Worm (Caenorhabditis elegans) whole organism, L2 larva: Measurements from ENCODE around the gene bnc-1.
A peak's percentile ranks its signal among the peaks of the same experiment; 100 is the strongest.

Experiments used
- C34F6.9 ChIP-seq: fragments of 150-350 bp; optimal IDR thresholded peaks from 2 replicates; lab custom pipeline; 2014; ENCODE audit warnings: missing biosample characterization, missing genetic modification characterization
- F13H6.1 ChIP-seq: sonication (generic microtip); optimal IDR thresholded peaks from 2 replicates; lab custom pipeline; 2016; ENCODE audit warnings: missing genetic modification characterization, missing compliant biosample characterization
- R02D3.7 ChIP-seq: fragments of 150-350 bp; optimal IDR thresholded peaks from 2 replicates; lab custom pipeline; 2014; ENCODE audit warnings: missing biosample characterization, missing genetic modification characterization
- Y55F3AM.14 ChIP-seq: fragments of 200-800 bp; sonication (Bioruptor generic); optimal IDR thresholded peaks from 2 replicates; lab custom pipeline; 2018; ENCODE audit warnings: mild to moderate bottlenecking, missing genetic modification characterization, missing compliant biosample characterization
- ZK546.5 ChIP-seq: sonication (generic microtip); optimal IDR thresholded peaks from 2 replicates; lab custom pipeline; 2017; ENCODE audit warnings: missing biosample characterization, missing genetic modification characterization
- alr-1 ChIP-seq: fragments of 150-350 bp; optimal IDR thresholded peaks from 2 replicates; lab custom pipeline; 2014; ENCODE audit warnings: missing biosample characterization, missing genetic modification characterization
- aly-2 ChIP-seq: fragments of 150-350 bp; optimal IDR thresholded peaks from 2 replicates; lab custom pipeline; 2014; ENCODE audit warnings: missing biosample characterization, missing genetic modification characterization
- ama-1 ChIP-seq: fragments of 150-350 bp; optimal IDR thresholded peaks from 2 replicates; lab custom pipeline; 2018; ENCODE audit warnings: inconsistent platforms
- blmp-1 ChIP-seq: sonication (generic microtip); optimal IDR thresholded peaks from 2 replicates; lab custom pipeline; 2017; ENCODE audit warnings: missing genetic modification characterization, mild to moderate bottlenecking, missing compliant biosample characterization, antibody characterized with exemption, moderate library complexity; ENCODE audit not compliant: insufficient read depth
- ceh-16 ChIP-seq: fragments of 150-350 bp; optimal IDR thresholded peaks from 2 replicates; lab custom pipeline; 2014; ENCODE audit warnings: missing biosample characterization, missing genetic modification characterization
- ceh-82 ChIP-seq: fragments of 150-350 bp; optimal IDR thresholded peaks from 2 replicates; lab custom pipeline; 2014; ENCODE audit warnings: missing biosample characterization, missing genetic modification characterization
- crh-2 ChIP-seq: sonication (generic microtip); optimal IDR thresholded peaks from 2 replicates; lab custom pipeline; 2017; ENCODE audit warnings: missing biosample characterization, missing genetic modification characterization
- dmd-4 ChIP-seq: sonication (generic microtip); optimal IDR thresholded peaks from 2 replicates; lab custom pipeline; 2017; ENCODE audit warnings: missing biosample characterization, missing genetic modification characterization
- elt-1 ChIP-seq: fragments of 150-350 bp; optimal IDR thresholded peaks from 2 replicates; lab custom pipeline; 2014; ENCODE audit warnings: missing biosample characterization, missing genetic modification characterization
- elt-3 ChIP-seq: sonication (generic microtip); optimal IDR thresholded peaks from 2 replicates; lab custom pipeline; 2017; ENCODE audit warnings: missing biosample characterization, missing genetic modification characterization
- fos-1 ChIP-seq: fragments of 150-350 bp; optimal IDR thresholded peaks from 2 replicates; lab custom pipeline; 2014; ENCODE audit warnings: missing biosample characterization, missing genetic modification characterization
- gmeb-1 ChIP-seq: fragments of 150-350 bp; optimal IDR thresholded peaks from 2 replicates; lab custom pipeline; 2014; ENCODE audit warnings: missing biosample characterization, missing genetic modification characterization
- lin-11 ChIP-seq: fragments of 150-350 bp; sonication (generic microtip); optimal IDR thresholded peaks from 2 replicates; lab custom pipeline; 2014; ENCODE audit warnings: missing biosample characterization, missing genetic modification characterization, inconsistent platforms, mixed read lengths
- lin-13 ChIP-seq: fragments of 150-350 bp; optimal IDR thresholded peaks from 2 replicates; lab custom pipeline; 2014; ENCODE audit warnings: missing biosample characterization, missing genetic modification reagents, missing genetic modification characterization
- lin-39 ChIP-seq: fragments of 150-350 bp; optimal IDR thresholded peaks from 2 replicates; lab custom pipeline; 2014; ENCODE audit warnings: missing biosample characterization, missing genetic modification reagents, missing genetic modification characterization
- lsy-2 ChIP-seq, 2 experiments: fragments of 150-350 bp in 1 of 2; sonication (generic microtip) in 1 of 2; optimal IDR thresholded peaks; 2 replicates each; lab custom pipeline; 2014 to 2017; ENCODE audit warnings: missing biosample characterization in 2 of 2, missing genetic modification characterization in 2 of 2
- mbf-1 ChIP-seq: sonication (generic microtip); optimal IDR thresholded peaks from 2 replicates; lab custom pipeline; 2017; ENCODE audit warnings: missing biosample characterization, missing genetic modification characterization
- mdl-1 ChIP-seq, 2 experiments: fragments of 150-350 bp in 1 of 2; sonication (generic microtip) in 1 of 2; optimal IDR thresholded peaks; 2 replicates each; lab custom pipeline; 2017; ENCODE audit warnings: missing biosample characterization in 2 of 2, missing genetic modification characterization in 2 of 2
- nhr-10 ChIP-seq: sonication (generic microtip); optimal IDR thresholded peaks from 2 replicates; lab custom pipeline; 2017; ENCODE audit warnings: missing biosample characterization, missing genetic modification characterization
- nhr-11 ChIP-seq: fragments of 150-350 bp; optimal IDR thresholded peaks from 2 replicates; lab custom pipeline; 2014; ENCODE audit warnings: missing biosample characterization, missing genetic modification characterization
- nhr-12 ChIP-seq: fragments of 150-350 bp; optimal IDR thresholded peaks from 2 replicates; lab custom pipeline; 2014; ENCODE audit warnings: missing biosample characterization, missing genetic modification characterization
- nhr-129 ChIP-seq: fragments of 150-350 bp; optimal IDR thresholded peaks from 2 replicates; lab custom pipeline; 2014; ENCODE audit warnings: missing biosample characterization, missing genetic modification characterization
- nhr-21 ChIP-seq: fragments of 150-350 bp; optimal IDR thresholded peaks from 2 replicates; lab custom pipeline; 2014; ENCODE audit warnings: missing biosample characterization, missing genetic modification characterization
- nhr-23 ChIP-seq: fragments of 150-350 bp; optimal IDR thresholded peaks from 2 replicates; lab custom pipeline; 2014; ENCODE audit warnings: missing biosample characterization, missing genetic modification reagents, missing genetic modification characterization
- nhr-237 ChIP-seq: fragments of 150-350 bp; optimal IDR thresholded peaks from 2 replicates; lab custom pipeline; 2014; ENCODE audit warnings: missing biosample characterization, missing genetic modification characterization
- nhr-25 ChIP-seq: fragments of 150-350 bp; sonication (generic microtip); optimal IDR thresholded peaks from 3 replicates; lab custom pipeline; 2014; ENCODE audit warnings: missing biosample characterization, missing genetic modification characterization
- nhr-6 ChIP-seq: fragments of 150-350 bp; optimal IDR thresholded peaks from 2 replicates; lab custom pipeline; 2014; ENCODE audit warnings: missing biosample characterization, missing genetic modification characterization
- nhr-77 ChIP-seq: fragments of 150-350 bp; optimal IDR thresholded peaks from 2 replicates; lab custom pipeline; 2014; ENCODE audit warnings: missing biosample characterization, missing genetic modification characterization
- peb-1 ChIP-seq: fragments of 150-350 bp; optimal IDR thresholded peaks from 2 replicates; lab custom pipeline; 2014; ENCODE audit warnings: missing biosample characterization, missing genetic modification characterization
- sem-4 ChIP-seq: fragments of 150-350 bp; optimal IDR thresholded peaks from 2 replicates; lab custom pipeline; 2014; ENCODE audit warnings: missing biosample characterization, missing genetic modification reagents, missing genetic modification characterization
- sma-3 ChIP-seq: sonication (generic microtip); optimal IDR thresholded peaks from 2 replicates; lab custom pipeline; 2016; ENCODE audit warnings: missing genetic modification reagents, missing genetic modification characterization, missing compliant biosample characterization
- sma-9 ChIP-seq, 2 experiments: fragments of 150-350 bp in 1 of 2; sonication (generic microtip) in 1 of 2; optimal IDR thresholded peaks; 2 replicates each; lab custom pipeline; 2014 to 2016; ENCODE audit warnings: missing genetic modification characterization in 2 of 2, mild to moderate bottlenecking in 1 of 2, missing biosample characterization in 1 of 2, missing compliant biosample characterization in 1 of 2, missing genetic modification reagents in 1 of 2, moderate library complexity in 1 of 2
- snpc-4 ChIP-seq: fragments of 150-350 bp; optimal IDR thresholded peaks from 2 replicates; lab custom pipeline; 2014; ENCODE audit warnings: missing biosample characterization, missing genetic modification characterization
- unc-39 ChIP-seq: fragments of 150-350 bp; optimal IDR thresholded peaks from 2 replicates; lab custom pipeline; 2014; ENCODE audit warnings: missing biosample characterization, missing genetic modification characterization
- unc-55 ChIP-seq: fragments of 150-350 bp; sonication (generic microtip); optimal IDR thresholded peaks from 3 replicates; lab custom pipeline; 2014; ENCODE audit warnings: missing biosample characterization, missing genetic modification reagents, missing genetic modification characterization
- zag-1 ChIP-seq: fragments of 150-350 bp; optimal IDR thresholded peaks from 2 replicates; lab custom pipeline; 2014; ENCODE audit warnings: missing biosample characterization, missing genetic modification characterization
- ztf-1 ChIP-seq: fragments of 200-800 bp; sonication (Bioruptor generic); conservative IDR thresholded peaks from 2 replicates; pipeline ENCODE4 v1.3.6; 2022; ENCODE audit warnings: missing genetic modification characterization, missing compliant biosample characterization
- ztf-11 ChIP-seq: sonication (generic microtip); optimal IDR thresholded peaks from 2 replicates; lab custom pipeline; 2017; ENCODE audit warnings: missing biosample characterization, missing genetic modification characterization
- ztf-4 ChIP-seq: fragments of 150-350 bp; optimal IDR thresholded peaks from 2 replicates; lab custom pipeline; 2014; ENCODE audit warnings: missing biosample characterization, missing genetic modification characterization

The bnc-1 gene

ce11 chrV:12244980-12245742 is 31.7 kb downstream of the bnc-1 start, which contains the start of the genes T04H1.13, slfl-5 and rad-50:
Gene T04H1.13, minus strand, starts transcription at chrV:12245030.
Gene slfl-5, minus strand, starts transcription at chrV:12245044.
Gene rad-50, plus strand, starts transcription at chrV:12245646.
- TF ChIP-seq ZK546.5 (tag; lab: Kevin White, UChicago) (no peak), F13H6.1 (peak; percentile 33), nhr-129 (tag; lab: Kevin White, UChicago) (peak; percentile 32), sma-9 (GFP tag; optimal IDR thresholded peaks at IDR 0.05; lab: Kevin White, UChicago) (peak; percentile 17), sma-9 (tag; optimal IDR thresholded peaks at IDR 0.05; lab: Kevin White, UChicago) (no peak), ztf-4 (no peak), lin-39 (tag; lab: Kevin White, UChicago) (no peak), ztf-11 (tag; lab: Kevin White, UChicago) (no peak), nhr-21 (tag; lab: Kevin White, UChicago) (no peak)

ce11 chrV:12241126-12241525 is 35.7 kb downstream of the bnc-1 start, which contains the start of gene ttr-22:
Gene ttr-22, plus strand, starts transcription at chrV:12241426.
- TF ChIP-seq blmp-1 (tag; lab: Kevin White, UChicago) = no peak
- no peak for TF ChIP-seq ceh-82 (tag; lab: Kevin White, UChicago)
- TF ChIP-seq ceh-16 = no peak
- no peak for TF ChIP-seq nhr-129 (tag; lab: Kevin White, UChicago)
- no peak for TF ChIP-seq dmd-4 (tag; lab: Kevin White, UChicago)
- TF ChIP-seq lin-13 (GFP tag; lab: Kevin White, UChicago) = no peak
- TF ChIP-seq elt-3 = no peak
- no peak for TF ChIP-seq lsy-2 (tag; optimal IDR thresholded peaks at IDR 0.05; lab: Kevin White, UChicago)
- TF ChIP-seq fos-1 = no peak
- TF ChIP-seq ama-1 = no peak
- no peak for TF ChIP-seq peb-1 (tag; lab: Kevin White, UChicago)
- TF ChIP-seq mbf-1 (tag; lab: Kevin White, UChicago) = no peak
- no peak for TF ChIP-seq zag-1 (tag; lab: Kevin White, UChicago)
- TF ChIP-seq alr-1 (tag; lab: Kevin White, UChicago) = no peak
- no peak for TF ChIP-seq elt-1
- no peak for TF ChIP-seq crh-2 (tag; lab: Kevin White, UChicago)

ce11 chrV:12235502-12235901 is 41.3 kb downstream of the bnc-1 start:
- TF ChIP-seq nhr-21 (tag; lab: Kevin White, UChicago) = no peak
- TF ChIP-seq dmd-4 (tag; lab: Kevin White, UChicago) = no peak
- no peak for TF ChIP-seq nhr-10 (tag; lab: Kevin White, UChicago)
- no peak for TF ChIP-seq R02D3.7
- TF ChIP-seq nhr-129 (tag; lab: Kevin White, UChicago) = peak; percentile 35
- no peak for TF ChIP-seq blmp-1 (tag; lab: Kevin White, UChicago)
- TF ChIP-seq ceh-82 (tag; lab: Kevin White, UChicago) = no peak
- no peak for TF ChIP-seq ztf-11 (tag; lab: Kevin White, UChicago)
- TF ChIP-seq F13H6.1 = peak; percentile 28
- TF ChIP-seq C34F6.9 = peak; percentile 32
- TF ChIP-seq nhr-6 (tag; lab: Kevin White, UChicago) = no peak
- peak in 1 of 2 experiments; percentile 25 for TF ChIP-seq lsy-2 (tag; optimal IDR thresholded peaks at IDR 0.05; lab: Kevin White, UChicago)
- no peak for TF ChIP-seq mdl-1 (tag; optimal IDR thresholded peaks at IDR 0.05; lab: Kevin White, UChicago)
- no peak for TF ChIP-seq Y55F3AM.14 (GFP tag; lab: Kevin White, UChicago)
- no peak for TF ChIP-seq lin-39 (tag; lab: Kevin White, UChicago)
- no peak for TF ChIP-seq ama-1
- no peak for TF ChIP-seq nhr-25 (tag; lab: Kevin White, UChicago)
- TF ChIP-seq nhr-11 (tag; lab: Kevin White, UChicago) = no peak
- TF ChIP-seq ztf-1 = no peak
- TF ChIP-seq unc-55 (GFP tag; lab: Kevin White, UChicago) = no peak
- no peak for TF ChIP-seq sma-3 (GFP tag; lab: Kevin White, UChicago)
- no peak for TF ChIP-seq ZK546.5 (tag; lab: Kevin White, UChicago)
- no peak for TF ChIP-seq fos-1
- no peak for TF ChIP-seq elt-3
- TF ChIP-seq zag-1 (tag; lab: Kevin White, UChicago) = no peak
- no peak for TF ChIP-seq ztf-4
- no peak for TF ChIP-seq sem-4 (tag; lab: Kevin White, UChicago)
- no peak for TF ChIP-seq nhr-77 (tag; lab: Kevin White, UChicago)
- TF ChIP-seq lin-11 (tag; lab: Kevin White, UChicago) = no peak
- TF ChIP-seq snpc-4 = no peak
- no peak for TF ChIP-seq nhr-237 (tag; lab: Kevin White, UChicago)
- TF ChIP-seq nhr-12 (tag; lab: Kevin White, UChicago) = no peak
- TF ChIP-seq sma-9 (GFP tag; optimal IDR thresholded peaks at IDR 0.05; lab: Kevin White, UChicago) = peak; percentile 57
- no peak for TF ChIP-seq sma-9 (tag; optimal IDR thresholded peaks at IDR 0.05; lab: Kevin White, UChicago)
- TF ChIP-seq lin-13 (GFP tag; lab: Kevin White, UChicago) = no peak
- no peak for TF ChIP-seq unc-39
- no peak for TF ChIP-seq ceh-16
- no peak for TF ChIP-seq gmeb-1 (tag; lab: Kevin White, UChicago)
- no peak for TF ChIP-seq alr-1 (tag; lab: Kevin White, UChicago)
- TF ChIP-seq nhr-23 (tag; lab: Kevin White, UChicago) = no peak
- no peak for TF ChIP-seq aly-2 (tag; lab: Kevin White, UChicago)
- no peak for TF ChIP-seq mbf-1 (tag; lab: Kevin White, UChicago)
- TF ChIP-seq elt-1 = no peak
